Worm (Caenorhabditis elegans): ENCODE data around the gene F35A5.5.

ce11 chrX:3838670-3839069 is 43.1 kb upstream of the F35A5.5 start:
- TF ChIP-seq ama-1 (optimal IDR thresholded peaks at IDR 0.05): no peak
- no peak for TF ChIP-seq ztf-1 (GFP tag; conservative IDR thresholded peaks at IDR 0.05)
- TF ChIP-seq lsy-2 (tag; optimal IDR thresholded peaks at IDR 0.05): no peak
- TF ChIP-seq nhr-10 (tag; optimal IDR thresholded peaks at IDR 0.05): no peak
- no peak for TF ChIP-seq nhr-237 (tag; optimal IDR thresholded peaks at IDR 0.05)
- TF ChIP-seq ztf-11 (tag; optimal IDR thresholded peaks at IDR 0.05): no peak
- TF ChIP-seq snpc-4 (tag; optimal IDR thresholded peaks at IDR 0.05): no peak
